Fruit fly (Drosophila melanogaster): ENCODE results near the gene rha.

dm6 chr3R:25295320-25296020, 44.6 kb upstream of the rha start, which contains the start of gene CG31102:
- TF ChIP-seq CG8478 (optimal IDR thresholded peaks at IDR 0.05), result no peak
- no peak for TF ChIP-seq CTCF (optimal IDR thresholded peaks at IDR 0.05)
